Fruit fly (Drosophila melanogaster) whole organism, prepupa: ENCODE data around the gene CG18265.

ENCODE experiments used
- Blimp-1 ChIP-seq: fragments of 200-800 bp; sonication (Bioruptor generic); optimal IDR thresholded peaks from 3 replicates; lab custom pipeline; 2017; ENCODE audit warnings: missing biosample characterization, missing genetic modification characterization, mild to moderate bottlenecking, moderate library complexity, missing genetic modification reagents
- CG10631 ChIP-seq: fragments of 200-800 bp; sonication (Bioruptor generic); optimal IDR thresholded peaks from 2 replicates; lab custom pipeline; 2016; ENCODE audit warnings: missing biosample characterization, missing genetic modification characterization
- CG11762 ChIP-seq: fragments of 200-800 bp; sonication (Bioruptor generic); optimal IDR thresholded peaks from 3 replicates; lab custom pipeline; 2016; ENCODE audit warnings: missing biosample characterization, missing genetic modification characterization; ENCODE audit not compliant: insufficient read depth
- CG11902 ChIP-seq: fragments of 200-800 bp; sonication (Bioruptor generic); optimal IDR thresholded peaks from 3 replicates; lab custom pipeline; 2016; ENCODE audit warnings: missing biosample characterization, missing genetic modification characterization
- CG15336 ChIP-seq: fragments of 200-800 bp; sonication (Bioruptor generic); IDR thresholded peaks from 2 replicates; pipeline ENCODE4 v1.3.6; 2022; ENCODE audit warnings: missing biosample characterization, missing genetic modification characterization
- CG1621 ChIP-seq: fragments of 200-800 bp; sonication (Bioruptor generic); optimal IDR thresholded peaks from 3 replicates; lab custom pipeline; 2018; ENCODE audit warnings: missing biosample characterization, mild to moderate bottlenecking, missing genetic modification characterization
- CG16779 ChIP-seq: fragments of 200-800 bp; sonication (Bioruptor generic); optimal IDR thresholded peaks from 3 replicates; lab custom pipeline; 2017; ENCODE audit warnings: missing biosample characterization, mild to moderate bottlenecking, missing genetic modification characterization
- CG3032 ChIP-seq: fragments of 200-800 bp; optimal IDR thresholded peaks from 2 replicates; lab custom pipeline; 2019; ENCODE audit warnings: missing biosample characterization, mild to moderate bottlenecking, missing genetic modification characterization, moderate library complexity
- CG31627 ChIP-seq: fragments of 200-800 bp; sonication (Bioruptor generic); optimal IDR thresholded peaks from 3 replicates; lab custom pipeline; 2016; ENCODE audit warnings: missing biosample characterization, missing genetic modification characterization
- CG32006 ChIP-seq: fragments of 200-800 bp; sonication (Bioruptor generic); optimal IDR thresholded peaks from 3 replicates; lab custom pipeline; 2017; ENCODE audit warnings: missing biosample characterization, mild to moderate bottlenecking, missing genetic modification characterization
- CG34406 ChIP-seq: fragments of 200-800 bp; sonication (Bioruptor generic); optimal IDR thresholded peaks from 3 replicates; lab custom pipeline; 2016; ENCODE audit warnings: missing biosample characterization, missing genetic modification characterization
- CG3919 ChIP-seq: fragments of 200-800 bp; sonication (Bioruptor generic); optimal IDR thresholded peaks from 3 replicates; lab custom pipeline; 2016; ENCODE audit warnings: missing biosample characterization, missing genetic modification characterization
- CG4318 ChIP-seq: fragments of 200-800 bp; sonication (Bioruptor generic); optimal IDR thresholded peaks from 3 replicates; lab custom pipeline; 2017; ENCODE audit warnings: missing biosample characterization, mild to moderate bottlenecking, missing genetic modification characterization
- CG6163 ChIP-seq: fragments of 200-800 bp; sonication (Bioruptor generic); IDR thresholded peaks from 3 replicates; pipeline ENCODE4 v1.3.6; 2022; ENCODE audit warnings: missing biosample characterization, missing genetic modification characterization
- CG6276 ChIP-seq: fragments of 200-800 bp; sonication (Bioruptor generic); optimal IDR thresholded peaks from 2 replicates; lab custom pipeline; 2017; ENCODE audit warnings: missing biosample characterization, mild to moderate bottlenecking, missing genetic modification characterization
- CG6808 ChIP-seq: fragments of 200-800 bp; sonication (Bioruptor generic); optimal IDR thresholded peaks from 3 replicates; lab custom pipeline; 2017; ENCODE audit warnings: missing biosample characterization, missing genetic modification characterization, mild to moderate bottlenecking, moderate library complexity, missing genetic modification reagents
- CG6854 ChIP-seq: fragments of 200-800 bp; sonication (Bioruptor generic); optimal IDR thresholded peaks from 2 replicates; lab custom pipeline; 2017; ENCODE audit warnings: missing biosample characterization, mild to moderate bottlenecking, missing genetic modification characterization
- CG7368 ChIP-seq: fragments of 200-800 bp; sonication (Bioruptor generic); optimal IDR thresholded peaks from 3 replicates; lab custom pipeline; 2016; ENCODE audit warnings: missing biosample characterization, missing genetic modification characterization
- CG8119 ChIP-seq: fragments of 200-800 bp; sonication (Bioruptor generic); IDR thresholded peaks from 3 replicates; pipeline ENCODE4 v1.3.6; 2022; ENCODE audit warnings: missing biosample characterization, missing genetic modification characterization
- CG9139 ChIP-seq: fragments of 200-800 bp; sonication (Bioruptor generic); optimal IDR thresholded peaks from 3 replicates; lab custom pipeline; 2017; ENCODE audit warnings: missing biosample characterization, mild to moderate bottlenecking, missing genetic modification characterization
- Eip75B ChIP-seq: fragments of 200-800 bp; sonication (Bioruptor generic); optimal IDR thresholded peaks from 3 replicates; lab custom pipeline; 2016; ENCODE audit warnings: missing biosample characterization, missing genetic modification characterization
- Eip78C ChIP-seq: fragments of 200-800 bp; sonication (Bioruptor generic); peaks from one replicate; lab custom pipeline; 2016; ENCODE audit warnings: missing biosample characterization, missing genetic modification characterization
- Eip93F ChIP-seq: fragments of 200-800 bp; sonication (Bioruptor generic); optimal IDR thresholded peaks from 2 replicates; lab custom pipeline; 2016; ENCODE audit warnings: missing biosample characterization, mild to moderate bottlenecking, missing genetic modification characterization
- Ets21C ChIP-seq: fragments of 200-800 bp; sonication (Bioruptor generic); optimal IDR thresholded peaks from 3 replicates; lab custom pipeline; 2016; ENCODE audit warnings: missing biosample characterization, missing genetic modification characterization
- Ets96B ChIP-seq: fragments of 200-800 bp; optimal IDR thresholded peaks from 2 replicates; lab custom pipeline; 2019; ENCODE audit warnings: missing biosample characterization, mild to moderate bottlenecking, missing genetic modification characterization, moderate library complexity
- Gug ChIP-seq: fragments of 200-800 bp; sonication (Bioruptor generic); IDR thresholded peaks from 2 replicates; pipeline ENCODE4 v1.3.6; 2022; ENCODE audit warnings: missing biosample characterization, missing genetic modification characterization
- Hr38 ChIP-seq: sonication (Bioruptor generic); optimal IDR thresholded peaks from 2 replicates; lab custom pipeline; 2016; ENCODE audit warnings: missing biosample characterization, missing genetic modification characterization
- Hr39 ChIP-seq: fragments of 200-800 bp; sonication (Bioruptor generic); optimal IDR thresholded peaks from 2 replicates; lab custom pipeline; 2016; ENCODE audit warnings: missing biosample characterization, missing genetic modification characterization
- Hr4 ChIP-seq: fragments of 200-800 bp; sonication (Bioruptor generic); optimal IDR thresholded peaks from 3 replicates; lab custom pipeline; 2016; ENCODE audit warnings: missing biosample characterization, missing genetic modification characterization
- Lpt ChIP-seq: fragments of 200-800 bp; sonication (Bioruptor generic); optimal IDR thresholded peaks from 3 replicates; lab custom pipeline; 2016; ENCODE audit warnings: missing biosample characterization, missing genetic modification characterization
- Sox102F ChIP-seq: fragments of 200-800 bp; sonication (Bioruptor generic); optimal IDR thresholded peaks from 2 replicates; lab custom pipeline; 2016; ENCODE audit warnings: missing biosample characterization, mild to moderate bottlenecking, missing genetic modification characterization
- Sox14 ChIP-seq: fragments of 200-800 bp; sonication (Bioruptor generic); optimal IDR thresholded peaks from 3 replicates; lab custom pipeline; 2016; ENCODE audit warnings: missing biosample characterization, missing genetic modification characterization
- acj6 ChIP-seq: fragments of 200-800 bp; sonication (Bioruptor generic); optimal IDR thresholded peaks from 3 replicates; lab custom pipeline; 2016; ENCODE audit warnings: missing biosample characterization, missing genetic modification characterization
- cyc ChIP-seq: fragments of 200-800 bp; sonication (Bioruptor generic); optimal IDR thresholded peaks from 3 replicates; lab custom pipeline; 2016; ENCODE audit warnings: missing biosample characterization, missing genetic modification characterization
- dsx ChIP-seq: fragments of 200-800 bp; optimal IDR thresholded peaks from 3 replicates; lab custom pipeline; 2019; ENCODE audit warnings: missing biosample characterization, mild to moderate bottlenecking, missing genetic modification characterization, moderate library complexity; ENCODE audit not compliant: poor library complexity, severe bottlenecking
- eg ChIP-seq: fragments of 200-800 bp; sonication (Bioruptor generic); IDR thresholded peaks from 3 replicates; pipeline ENCODE4 v1.3.6; 2022; ENCODE audit warnings: missing biosample characterization, missing genetic modification characterization
- esn ChIP-seq: fragments of 200-800 bp; sonication (Bioruptor generic); optimal IDR thresholded peaks from 2 replicates; lab custom pipeline; 2016; ENCODE audit warnings: missing biosample characterization, mild to moderate bottlenecking, missing genetic modification characterization, moderate library complexity
- fd59A ChIP-seq: fragments of 200-800 bp; sonication (Bioruptor generic); optimal IDR thresholded peaks from 2 replicates; lab custom pipeline; 2017; ENCODE audit warnings: missing biosample characterization, mild to moderate bottlenecking, missing genetic modification characterization, missing genetic modification reagents
- fd85E ChIP-seq: fragments of 200-800 bp; sonication (Bioruptor generic); optimal IDR thresholded peaks from 3 replicates; lab custom pipeline; 2016; ENCODE audit warnings: missing biosample characterization, missing genetic modification characterization
- net ChIP-seq: fragments of 200-800 bp; sonication (Bioruptor generic); optimal IDR thresholded peaks from 3 replicates; lab custom pipeline; 2016; ENCODE audit warnings: missing biosample characterization, missing genetic modification characterization
- pdm3 ChIP-seq: fragments of 200-800 bp; sonication (Bioruptor generic); optimal IDR thresholded peaks from 3 replicates; lab custom pipeline; 2016; ENCODE audit warnings: missing biosample characterization, missing genetic modification characterization
- spab ChIP-seq: fragments of 200-800 bp; sonication (Bioruptor generic); optimal IDR thresholded peaks from 2 replicates; lab custom pipeline; 2017; ENCODE audit warnings: missing biosample characterization, mild to moderate bottlenecking, missing genetic modification characterization, missing genetic modification reagents
- ss ChIP-seq, 2 experiments: fragments of 200-800 bp; sonication (Bioruptor generic); optimal IDR thresholded peaks; 2 replicates in 1 of 2; 3 replicates in 1 of 2; lab custom pipeline; 2017 to 2018; ENCODE audit warnings: mild to moderate bottlenecking in 2 of 2, missing biosample characterization in 2 of 2, missing genetic modification characterization in 2 of 2, moderate library complexity in 1 of 2
- svp ChIP-seq: fragments of 200-800 bp; sonication (Bioruptor generic); peaks from one replicate; lab custom pipeline; 2016; ENCODE audit warnings: missing biosample characterization, missing genetic modification characterization
- topi ChIP-seq: fragments of 200-800 bp; sonication (Bioruptor generic); optimal IDR thresholded peaks from 3 replicates; lab custom pipeline; 2016; ENCODE audit warnings: missing biosample characterization, missing genetic modification characterization

The CG18265 gene

DNA sequence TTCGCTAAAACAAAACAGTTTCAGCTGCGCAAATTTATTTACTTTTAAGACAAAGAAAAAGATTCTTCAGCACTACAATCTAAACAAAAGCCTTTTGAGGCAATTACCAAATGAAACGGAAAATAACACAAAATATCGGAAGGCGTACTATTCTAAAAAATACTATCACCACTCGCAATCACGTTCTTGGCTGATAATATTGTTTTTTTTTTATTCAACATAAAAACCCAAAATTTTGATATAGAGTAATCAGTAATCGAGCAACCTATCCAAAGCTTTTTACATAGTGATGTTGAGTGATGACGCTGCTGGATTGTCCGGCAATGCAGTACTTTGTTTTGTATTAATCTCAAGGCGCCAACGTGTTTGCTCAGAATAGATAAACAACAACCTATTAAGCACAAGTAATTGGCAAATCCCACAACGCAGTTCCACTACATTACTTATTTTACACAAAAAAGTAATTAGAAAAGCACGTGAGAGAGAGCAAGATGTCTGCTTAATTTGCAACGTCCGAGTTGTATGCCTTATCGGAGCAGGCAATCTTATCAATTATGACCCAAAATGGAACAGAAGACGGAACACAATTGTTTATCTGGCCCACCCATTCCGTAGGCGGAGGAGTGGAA, 8.1 kb upstream of the CG18265 start (continued):
- peak; percentile 39 for TF ChIP-seq Hr4 (GFP tag; lab: Kevin White, UChicago)
- no peak for TF ChIP-seq Ets21C (GFP tag; lab: Kevin White, UChicago)
- peak; percentile 34 for TF ChIP-seq Eip93F (GFP tag; lab: Kevin White, UChicago)
- TF ChIP-seq CG32006, result peak; percentile 50
- TF ChIP-seq topi (GFP tag; lab: Kevin White, UChicago), result peak; percentile 33
- peak; percentile 12 for TF ChIP-seq Hr39
- no peak for TF ChIP-seq CG9139
- TF ChIP-seq CG34406 (GFP tag; lab: Kevin White, UChicago), result no peak
- TF ChIP-seq cyc (GFP tag; lab: Kevin White, UChicago), result no peak
- TF ChIP-seq Sox14 (GFP tag; lab: Kevin White, UChicago), result peak; percentile 37
- TF ChIP-seq Gug (GFP tag; lab: Robert Waterston, UW), result no peak
- peak; percentile 38 for TF ChIP-seq acj6 (GFP tag; lab: Kevin White, UChicago)
- no peak for TF ChIP-seq spab (GFP tag; lab: Kevin White, UChicago)
- TF ChIP-seq CG11762 (GFP tag; lab: Kevin White, UChicago), result no peak
- TF ChIP-seq CG6854 (GFP tag; lab: Kevin White, UChicago), result no peak
- TF ChIP-seq Lpt, result no peak
- no peak for TF ChIP-seq net
- TF ChIP-seq Ets96B (tag; lab: Kevin White, UChicago), result no peak
- TF ChIP-seq fd85E (GFP tag; lab: Kevin White, UChicago), result no peak
- no peak for TF ChIP-seq CG1621 (tag; lab: Kevin White, UChicago)
- TF ChIP-seq CG6808, result no peak
- TF ChIP-seq Blimp-1 (GFP tag; lab: Kevin White, UChicago), result no peak
- TF ChIP-seq Hr38 (GFP tag; lab: Kevin White, UChicago), result no peak
- TF ChIP-seq CG16779 (tag; lab: Kevin White, UChicago), result no peak
- TF ChIP-seq CG3032 (tag; lab: Kevin White, UChicago), result no peak
- peak; percentile 26 for TF ChIP-seq CG10631
- no peak for TF ChIP-seq CG6276 (GFP tag; lab: Kevin White, UChicago)
- no peak for TF ChIP-seq dsx (GFP tag; lab: Kevin White, UChicago)

DNA sequence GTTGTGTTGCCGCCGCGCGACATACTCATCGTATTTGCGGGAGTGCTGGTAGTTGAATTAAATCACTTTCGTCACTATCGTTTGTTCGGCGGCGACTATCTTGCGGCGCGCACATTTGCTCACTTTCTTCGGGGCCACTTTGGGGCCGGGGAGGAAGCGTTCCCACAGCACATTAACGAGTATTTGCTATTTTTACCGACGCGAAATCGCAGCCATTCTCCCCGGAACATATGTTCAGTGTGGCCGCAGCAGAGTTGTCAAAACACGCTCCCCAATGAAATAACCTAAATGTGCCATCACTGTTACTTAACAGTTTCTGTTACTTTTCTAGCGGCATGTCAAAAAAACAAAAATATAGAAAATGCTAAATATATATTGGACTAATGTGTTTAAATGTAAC, 6.3 kb upstream of the CG18265 start, which contains the start of gene frc:
frc (minus strand) TSS at position 244 of the 400 bp plus-strand sequence.
- TF ChIP-seq CG6808 (no peak), eg (0 out of 3 replicates have a peak, but pooled peaks have one; percentile 13), CG34406 (GFP tag; lab: Kevin White, UChicago) (no peak), CG8119 (GFP tag; lab: Robert Waterston, UW) (0 out of 3 replicates have a peak, but pooled peaks have one; percentile 16), ss (GFP tag; optimal IDR thresholded peaks at IDR 0.05; lab: Kevin White, UChicago) (peak in 1 of 2 experiments; percentile 21), CG15336 (GFP tag; lab: Robert Waterston, UW) (0 out of 2 replicates have a peak, but pooled peaks have one; percentile 24), dsx (GFP tag; lab: Kevin White, UChicago) (peak; percentile 16), cyc (GFP tag; lab: Kevin White, UChicago) (no peak), CG16779 (tag; lab: Kevin White, UChicago) (no peak), CG3032 (tag; lab: Kevin White, UChicago) (no peak), Gug (GFP tag; lab: Robert Waterston, UW) (no peak), Sox102F (GFP tag; lab: Kevin White, UChicago) (no peak), CG9139 (no peak), CG31627 (GFP tag; lab: Kevin White, UChicago) (no peak)

DNA sequence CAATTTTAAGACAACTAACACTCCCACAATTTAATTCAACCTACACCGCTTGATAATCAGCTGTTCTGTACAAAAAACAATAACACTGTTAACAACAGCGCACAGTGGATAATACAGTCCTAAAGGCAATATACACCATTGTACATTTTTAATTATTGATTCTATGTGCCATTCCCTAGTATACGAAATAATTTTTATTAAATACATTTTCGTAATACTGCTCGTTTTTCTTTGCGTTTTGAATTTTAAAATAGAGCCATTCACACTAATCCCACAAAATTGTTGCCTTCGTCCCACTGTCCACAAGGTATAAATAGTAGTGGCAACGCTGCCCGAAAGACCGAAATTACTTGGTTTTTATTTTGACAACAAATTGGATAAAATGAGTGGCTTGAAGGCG, 5.6 kb upstream of the CG18265 start, which contains the start of the genes Coq4 and CG32176:
Coq4 (minus strand) TSS at position 67 of the 400 bp plus-strand sequence.
CG32176 (plus strand) TSS at position 314 of the 400 bp plus-strand sequence.
- peak; percentile 99 for TF ChIP-seq Hr4 (GFP tag; lab: Kevin White, UChicago)
- peak; percentile 95 for TF ChIP-seq CG4318
- peak; percentile 96 for TF ChIP-seq CG11902 (GFP tag; lab: Kevin White, UChicago)
- peak; percentile 99 for TF ChIP-seq esn (GFP tag; lab: Kevin White, UChicago)
- TF ChIP-seq topi (GFP tag; lab: Kevin White, UChicago), result peak; percentile 97
- TF ChIP-seq CG8119 (GFP tag; lab: Robert Waterston, UW), result peak; percentile 93
- TF ChIP-seq pdm3 (GFP tag; lab: Kevin White, UChicago), result peak; percentile 99
- TF ChIP-seq CG6163 (GFP tag; lab: Robert Waterston, UW), result peak; percentile 97
- TF ChIP-seq eg, result peak; percentile 97
- TF ChIP-seq svp, result peak; percentile 99
- peak; percentile 85 for TF ChIP-seq CG6854 (GFP tag; lab: Kevin White, UChicago)
- TF ChIP-seq acj6 (GFP tag; lab: Kevin White, UChicago), result peak; percentile 98
- peak; percentile 97 for TF ChIP-seq CG11762 (GFP tag; lab: Kevin White, UChicago)
- peak; percentile 94 for TF ChIP-seq CG1621 (tag; lab: Kevin White, UChicago)
- peak; percentile 98 for TF ChIP-seq CG3919 (GFP tag; lab: Kevin White, UChicago)
- peak; percentile 89 for TF ChIP-seq CG6276 (GFP tag; lab: Kevin White, UChicago)
- peak; percentile 98 for TF ChIP-seq cyc (GFP tag; lab: Kevin White, UChicago)
- TF ChIP-seq Eip78C (GFP tag; lab: Kevin White, UChicago), result peak; percentile 99
- TF ChIP-seq CG7368, result peak; percentile 96
- peak; percentile 88 for TF ChIP-seq fd59A (GFP tag; lab: Kevin White, UChicago)
- TF ChIP-seq Eip75B (GFP tag; lab: Kevin White, UChicago), result peak; percentile 97
